Fruit fly (Drosophila melanogaster) whole organism, adult: Measurements from ENCODE around the gene CG6418.

Experiments
- CG12768 ChIP-seq: fragments of 200-800 bp; sonication (Bioruptor generic); optimal IDR thresholded peaks from 2 replicates; lab custom pipeline; 2017; ENCODE audit warnings: missing biosample characterization, missing genetic modification characterization, mild to moderate bottlenecking, moderate library complexity, missing genetic modification reagents
- CG7101 ChIP-seq: fragments of 200-800 bp; sonication (Bioruptor generic); optimal IDR thresholded peaks from 2 replicates; lab custom pipeline; 2018; ENCODE audit warnings: missing biosample characterization, mild to moderate bottlenecking, missing genetic modification characterization, moderate library complexity
- Crg-1 ChIP-seq: fragments of 200-800 bp; sonication (Bioruptor generic); optimal IDR thresholded peaks from 2 replicates; lab custom pipeline; 2016; ENCODE audit warnings: missing biosample characterization, missing genetic modification characterization
- Mnt ChIP-seq: fragments of 200-800 bp; sonication (Bioruptor generic); optimal IDR thresholded peaks from 2 replicates; lab custom pipeline; 2016; ENCODE audit warnings: missing biosample characterization, mild to moderate bottlenecking, missing genetic modification characterization
- pad ChIP-seq: fragments of 200-800 bp; sonication (Bioruptor generic); optimal IDR thresholded peaks from 3 replicates; lab custom pipeline; 2017; ENCODE audit warnings: missing biosample characterization, missing genetic modification characterization, mild to moderate bottlenecking, moderate library complexity, missing genetic modification reagents
- tj ChIP-seq: fragments of 200-800 bp; sonication (Bioruptor generic); optimal IDR thresholded peaks from 3 replicates; lab custom pipeline; 2017; ENCODE audit warnings: missing biosample characterization, mild to moderate bottlenecking, missing genetic modification characterization, moderate library complexity
- toe ChIP-seq: fragments of 200-800 bp; sonication (Bioruptor generic); optimal IDR thresholded peaks from 2 replicates; lab custom pipeline; 2016; ENCODE audit warnings: missing biosample characterization, missing genetic modification characterization

DNA sequence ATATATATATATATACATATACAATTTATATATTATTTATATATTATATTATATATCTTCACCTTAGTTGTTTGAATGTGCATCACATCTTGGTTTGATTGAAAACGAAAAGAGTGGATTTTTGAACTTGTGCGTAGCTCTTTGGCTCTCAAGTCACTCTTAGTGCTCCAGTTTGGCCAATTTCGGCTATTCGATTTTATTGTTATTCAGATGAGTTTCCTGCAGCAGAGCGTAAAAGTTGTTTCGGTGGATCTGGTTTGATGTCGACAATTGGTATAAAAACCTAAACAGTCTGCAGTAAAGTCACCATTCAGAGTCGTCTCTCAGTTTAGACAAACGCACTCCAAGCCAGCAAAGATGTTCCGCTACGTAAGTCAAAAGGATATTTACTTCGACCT, 10.9 kb upstream of the CG6418 start, which contains the start of gene Cpr67Fa1:
- TF ChIP-seq tj (no peak), pad (GFP tag; lab: Kevin White, UChicago) (no peak), Crg-1 (GFP tag; lab: Kevin White, UChicago) (no peak), Mnt (GFP tag; lab: Kevin White, UChicago) (no peak), CG12768 (GFP tag; lab: Kevin White, UChicago) (no peak), toe (GFP tag; lab: Kevin White, UChicago) (no peak), CG7101 (tag; lab: Kevin White, UChicago) (no peak)
